Fruit fly (Drosophila melanogaster) whole organism, wandering third instar larva: ENCODE results near the gene Rbp4.

Experiments used
- CrebA ChIP-seq: fragments of 200-800 bp; sonication (Bioruptor generic); optimal IDR thresholded peaks from 2 replicates; lab custom pipeline; 2016; ENCODE audit warnings: missing biosample characterization, mild to moderate bottlenecking, missing genetic modification characterization, borderline replicate concordance
- Dfd ChIP-seq: fragments of >200 bp; optimal IDR thresholded peaks from 2 replicates; lab custom pipeline; 2017; ENCODE audit warnings: missing biosample characterization, missing genetic modification characterization
- Hr78 ChIP-seq: fragments of >200 bp; optimal IDR thresholded peaks from 2 replicates; lab custom pipeline; 2017; ENCODE audit warnings: missing biosample characterization, missing genetic modification characterization
- Hr83 ChIP-seq: fragments of 200-300 bp; sonication (Bioruptor generic); optimal IDR thresholded peaks from 2 replicates; lab custom pipeline; 2016; ENCODE audit warnings: missing biosample characterization, mild to moderate bottlenecking, missing genetic modification characterization, moderate library complexity; ENCODE audit not compliant: poor library complexity, severe bottlenecking
- N ChIP-seq: fragments of >200 bp; optimal IDR thresholded peaks from 2 replicates; lab custom pipeline; 2018; ENCODE audit warnings: missing biosample characterization, missing external identifiers, missing genetic modification characterization
- OdsH ChIP-seq: fragments of 200-800 bp; sonication (Bioruptor generic); optimal IDR thresholded peaks from 2 replicates; lab custom pipeline; 2016; ENCODE audit warnings: missing biosample characterization, mild to moderate bottlenecking, missing genetic modification characterization
- br ChIP-seq: fragments of 200-800 bp; sonication (Bioruptor generic); optimal IDR thresholded peaks from 2 replicates; lab custom pipeline; 2016; ENCODE audit warnings: missing biosample characterization, missing genetic modification characterization
- jim ChIP-seq: fragments of 175-275, 200-325 bp; sonication (Bioruptor generic); optimal IDR thresholded peaks from 2 replicates; lab custom pipeline; 2016; ENCODE audit warnings: missing biosample characterization, mild to moderate bottlenecking, missing genetic modification characterization
- pan ChIP-seq: fragments of >200 bp; optimal IDR thresholded peaks from 2 replicates; lab custom pipeline; 2017
- psq ChIP-seq: fragments of 200-800 bp; sonication (Bioruptor generic); optimal IDR thresholded peaks from 3 replicates; lab custom pipeline; 2017; ENCODE audit warnings: missing biosample characterization, mild to moderate bottlenecking, missing genetic modification characterization, moderate library complexity
- usp ChIP-seq: fragments of >200 bp; optimal IDR thresholded peaks from 2 replicates; lab custom pipeline; 2017; ENCODE audit warnings: missing biosample characterization, missing genetic modification characterization

DNA sequence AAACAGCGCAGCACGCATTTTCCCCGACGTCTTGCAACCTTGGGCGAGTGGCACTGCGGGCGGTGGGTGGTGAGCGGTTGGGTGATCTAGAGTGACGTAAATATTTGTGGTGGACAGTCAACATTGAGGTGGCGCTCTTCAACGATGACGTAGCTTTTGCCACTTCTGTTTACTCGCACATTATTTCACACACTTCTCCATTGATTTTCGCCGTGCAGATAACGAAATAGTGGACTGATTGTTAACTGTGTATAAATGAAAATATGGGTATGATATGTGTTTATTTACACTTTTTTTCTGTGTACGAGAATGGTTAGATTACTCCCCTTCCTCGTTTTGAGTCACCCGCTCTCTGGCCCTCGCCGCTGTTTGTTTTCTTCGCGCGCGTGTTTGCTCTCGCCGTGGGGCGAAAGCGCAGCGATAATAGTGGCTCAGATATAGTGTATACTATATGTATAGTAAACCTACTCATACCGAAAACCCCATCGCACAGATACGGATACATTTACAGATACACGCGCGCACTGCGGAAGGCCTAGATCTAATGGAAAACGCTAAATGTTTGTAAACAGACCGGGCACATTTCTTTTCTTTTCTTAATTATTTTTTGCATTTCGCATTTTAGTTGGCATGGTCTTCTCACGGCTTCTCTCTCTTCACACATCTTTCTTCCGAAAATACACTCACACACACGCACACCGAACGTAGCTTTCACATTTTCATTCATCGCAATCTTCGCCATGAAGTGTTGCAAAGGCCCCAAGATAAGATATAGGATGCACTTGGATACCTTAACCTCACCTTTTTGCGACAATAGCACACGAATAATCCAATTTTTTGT is 30.4 kb upstream of the Rbp4 start, which contains the start of gene omd:
- TF ChIP-seq OdsH (GFP tag; lab: Kevin White, UChicago) (peak; percentile 23), pan (lab: Kevin White, UChicago) (no peak), usp (GFP tag; lab: Kevin White, UChicago) (no peak), N (no peak), CrebA (GFP tag; lab: Kevin White, UChicago) (no peak), Hr83 (GFP tag; lab: Kevin White, UChicago) (no peak), br (no peak), psq (peak; percentile 64), Dfd (no peak), Hr78 (no peak), jim (GFP tag; lab: Kevin White, UChicago) (no peak)
